Worm (Caenorhabditis elegans) whole organism, late embryonic: ENCODE results near the gene C26B9.1.

Experiments used
- C08G9.2 ChIP-seq: sonication (generic microtip); optimal IDR thresholded peaks from 2 replicates; lab custom pipeline; 2016; ENCODE audit warnings: mild to moderate bottlenecking, missing genetic modification characterization, moderate library complexity, missing compliant biosample characterization
- F13H6.1 ChIP-seq: sonication (generic microtip); optimal IDR thresholded peaks from 2 replicates; lab custom pipeline; 2016; ENCODE audit warnings: missing genetic modification characterization, missing compliant biosample characterization
- ama-1 ChIP-seq: fragments of 150-350 bp; optimal IDR thresholded peaks from 2 replicates; lab custom pipeline; 2014
- ceh-18 ChIP-seq: sonication (generic microtip); optimal IDR thresholded peaks from 2 replicates; lab custom pipeline; 2016; ENCODE audit warnings: missing genetic modification characterization, missing compliant biosample characterization
- ceh-19 ChIP-seq: fragments of 200-800 bp; sonication (Bioruptor generic); optimal IDR thresholded peaks from 2 replicates; lab custom pipeline; 2018; ENCODE audit warnings: mild to moderate bottlenecking, missing genetic modification characterization, missing compliant biosample characterization
- ceh-2 ChIP-seq: sonication (generic microtip); optimal IDR thresholded peaks from 2 replicates; lab custom pipeline; 2016; ENCODE audit warnings: missing genotype, missing genetic modification characterization, missing compliant biosample characterization
- ceh-30 ChIP-seq: fragments of 150-350 bp; optimal IDR thresholded peaks from 2 replicates; lab custom pipeline; 2014; ENCODE audit warnings: missing biosample characterization, missing genetic modification characterization
- ceh-31 ChIP-seq: sonication (generic microtip); optimal IDR thresholded peaks from 2 replicates; lab custom pipeline; 2016; ENCODE audit warnings: missing genetic modification characterization, missing compliant biosample characterization
- ceh-34 ChIP-seq: sonication (generic microtip); optimal IDR thresholded peaks from 2 replicates; lab custom pipeline; 2016; ENCODE audit warnings: mild to moderate bottlenecking, missing genetic modification characterization, missing compliant biosample characterization
- ceh-6 ChIP-seq: fragments of 200-800 bp; sonication (Bioruptor generic); optimal IDR thresholded peaks from 2 replicates; lab custom pipeline; 2018; ENCODE audit warnings: mild to moderate bottlenecking, missing genetic modification characterization, missing compliant biosample characterization
- che-1 ChIP-seq: sonication (generic microtip); optimal IDR thresholded peaks from 2 replicates; lab custom pipeline; 2016; ENCODE audit warnings: mild to moderate bottlenecking, missing genetic modification characterization, missing compliant biosample characterization
- dmd-4 ChIP-seq: sonication (generic microtip); optimal IDR thresholded peaks from 2 replicates; lab custom pipeline; 2016; ENCODE audit warnings: borderline replicate concordance, missing genetic modification characterization, missing compliant biosample characterization
- dve-1 ChIP-seq: sonication (generic microtip); optimal IDR thresholded peaks from 2 replicates; lab custom pipeline; 2017; ENCODE audit warnings: antibody characterized with exemption, mild to moderate bottlenecking, missing genetic modification characterization, missing compliant biosample characterization
- elt-2 ChIP-seq: sonication (generic microtip); optimal IDR thresholded peaks from 2 replicates; lab custom pipeline; 2016; ENCODE audit warnings: missing genetic modification reagents, missing genetic modification characterization, missing compliant biosample characterization
- elt-4 ChIP-seq: sonication (generic microtip); optimal IDR thresholded peaks from 2 replicates; lab custom pipeline; 2016; ENCODE audit warnings: missing genetic modification characterization, missing compliant biosample characterization
- ets-4 ChIP-seq: sonication (generic microtip); optimal IDR thresholded peaks from 2 replicates; lab custom pipeline; 2016; ENCODE audit warnings: missing genetic modification characterization, missing compliant biosample characterization
- hlh-13 ChIP-seq: fragments of 200-800 bp; sonication (Bioruptor generic); optimal IDR thresholded peaks from 2 replicates; lab custom pipeline; 2018; ENCODE audit warnings: mild to moderate bottlenecking, missing genetic modification characterization, missing compliant biosample characterization
- hlh-30 ChIP-seq: sonication (generic microtip); optimal IDR thresholded peaks from 2 replicates; lab custom pipeline; 2017; ENCODE audit warnings: antibody characterized with exemption, missing genetic modification characterization, missing compliant biosample characterization; ENCODE audit not compliant: insufficient read depth
- hlh-8 ChIP-seq: sonication (generic microtip); optimal IDR thresholded peaks from 2 replicates; lab custom pipeline; 2016; ENCODE audit warnings: missing genotype, missing genetic modification characterization, missing compliant biosample characterization
- madf-2 ChIP-seq: sonication (generic microtip); optimal IDR thresholded peaks from 2 replicates; lab custom pipeline; 2017; ENCODE audit warnings: missing genetic modification characterization, missing compliant biosample characterization
- nfya-1 ChIP-seq: sonication (generic microtip); optimal IDR thresholded peaks from 2 replicates; lab custom pipeline; 2017; ENCODE audit warnings: missing genetic modification characterization, mild to moderate bottlenecking, missing compliant biosample characterization, antibody characterized with exemption, moderate library complexity
- nhr-232 ChIP-seq: sonication (generic microtip); optimal IDR thresholded peaks from 2 replicates; lab custom pipeline; 2016; ENCODE audit warnings: missing genetic modification characterization, missing compliant biosample characterization
- odd-2 ChIP-seq: sonication (generic microtip); optimal IDR thresholded peaks from 2 replicates; lab custom pipeline; 2017; ENCODE audit warnings: antibody characterized with exemption, mild to moderate bottlenecking, missing genetic modification characterization, missing compliant biosample characterization
- pag-3 ChIP-seq: sonication (generic microtip); optimal IDR thresholded peaks from 2 replicates; lab custom pipeline; 2016; ENCODE audit warnings: missing compliant biosample characterization, missing genetic modification characterization, borderline replicate concordance
- pat-9 ChIP-seq: fragments of 200-800 bp; sonication (Bioruptor generic); optimal IDR thresholded peaks from 2 replicates; lab custom pipeline; 2018; ENCODE audit warnings: mild to moderate bottlenecking, missing genetic modification characterization, moderate library complexity, missing compliant biosample characterization
- pax-1 ChIP-seq: fragments of 150-350 bp; optimal IDR thresholded peaks from 2 replicates; lab custom pipeline; 2014; ENCODE audit warnings: missing biosample characterization, missing genetic modification characterization
- pha-2 ChIP-seq: sonication (generic microtip); optimal IDR thresholded peaks from 2 replicates; lab custom pipeline; 2017; ENCODE audit warnings: mild to moderate bottlenecking, missing genetic modification characterization, missing compliant biosample characterization
- pros-1 ChIP-seq: fragments of 150-350 bp; optimal IDR thresholded peaks from 2 replicates; lab custom pipeline; 2014; ENCODE audit warnings: missing biosample characterization, missing genetic modification reagents, missing genetic modification characterization
- ref-2 ChIP-seq: sonication (generic microtip); optimal IDR thresholded peaks from 2 replicates; lab custom pipeline; 2016; ENCODE audit warnings: missing genetic modification characterization, missing compliant biosample characterization
- rnt-1 ChIP-seq: sonication (generic microtip); optimal IDR thresholded peaks from 2 replicates; lab custom pipeline; 2016; ENCODE audit warnings: missing genetic modification characterization, missing compliant biosample characterization
- sdc-2 ChIP-seq: sonication (generic microtip); optimal IDR thresholded peaks from 2 replicates; lab custom pipeline; 2016; ENCODE audit warnings: missing genotype, missing genetic modification characterization, missing compliant biosample characterization
- sox-2 ChIP-seq: fragments of 200-800 bp; sonication (Bioruptor generic); IDR thresholded peaks from 2 replicates; pipeline ENCODE4 v1.3.6; 2022; ENCODE audit warnings: missing genetic modification reagents, missing genetic modification characterization, missing compliant biosample characterization
- syd-9 ChIP-seq: sonication (generic microtip); optimal IDR thresholded peaks from 2 replicates; lab custom pipeline; 2016; ENCODE audit warnings: mild to moderate bottlenecking, missing genetic modification characterization, moderate library complexity, missing compliant biosample characterization
- tbx-2 ChIP-seq: sonication (generic microtip); optimal IDR thresholded peaks from 2 replicates; lab custom pipeline; 2016; ENCODE audit warnings: missing genetic modification characterization, missing compliant biosample characterization
- unc-3 ChIP-seq, 2 experiments: fragments of 200-800 bp in 1 of 2; sonication (Bioruptor generic) in 1 of 2; sonication (generic microtip) in 1 of 2; conservative IDR thresholded peaks in 1 of 2; optimal IDR thresholded peaks in 1 of 2; 2 replicates each; pipeline versions ENCODE4 v1.3.6 to Lab custom; 2016 to 2022; ENCODE audit warnings: missing compliant biosample characterization in 2 of 2, missing genetic modification characterization in 2 of 2, missing genetic modification reagents in 1 of 2
- unc-42 ChIP-seq: sonication (generic microtip); optimal IDR thresholded peaks from 2 replicates; lab custom pipeline; 2016; ENCODE audit warnings: missing genotype, missing genetic modification characterization, missing compliant biosample characterization
- unc-55 ChIP-seq: sonication (generic microtip); optimal IDR thresholded peaks from 2 replicates; lab custom pipeline; 2017; ENCODE audit warnings: missing biosample characterization, missing genetic modification reagents, missing genetic modification characterization
- unc-86 ChIP-seq: sonication (generic microtip); optimal IDR thresholded peaks from 2 replicates; lab custom pipeline; 2016; ENCODE audit warnings: missing genetic modification characterization, missing compliant biosample characterization

The C26B9.1 gene

DNA sequence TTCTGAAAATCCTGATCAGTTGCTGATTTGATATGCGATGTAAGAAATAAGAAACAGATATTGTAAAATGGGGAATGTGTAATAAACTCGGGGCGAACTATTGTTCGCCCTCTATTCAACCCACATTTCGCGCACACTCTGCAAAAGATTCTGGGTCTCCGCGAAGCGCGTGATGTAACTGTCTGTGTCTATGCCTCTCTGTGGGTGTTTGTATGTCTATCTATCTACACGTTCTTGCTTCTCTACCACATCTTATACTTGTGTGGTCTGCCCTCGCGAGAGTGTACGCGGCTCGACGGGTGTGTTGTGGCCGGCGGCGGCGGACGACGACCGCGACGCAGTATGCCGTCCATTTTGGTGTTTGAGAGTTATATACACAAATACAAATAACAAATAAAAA, 7.9 kb upstream of the C26B9.1 start:
- TF ChIP-seq ceh-30 (tag; lab: Kevin White, UChicago) (peak; percentile 69), dmd-4 (tag; lab: Kevin White, UChicago) (peak; percentile 56), hlh-8 (peak; percentile 1), nhr-232 (tag; lab: Kevin White, UChicago) (no peak), hlh-13 (GFP tag; lab: Kevin White, UChicago) (no peak), unc-42 (tag; lab: Kevin White, UChicago) (no peak), ceh-6 (no peak), unc-86 (tag; lab: Kevin White, UChicago) (peak; percentile 38), ceh-2 (tag; lab: Kevin White, UChicago) (peak; percentile 34), ama-1 (lab: Kevin White, UChicago) (no peak), ceh-18 (tag; lab: Kevin White, UChicago) (peak; percentile 38), ceh-19 (GFP tag; lab: Kevin White, UChicago) (no peak), tbx-2 (peak; percentile 77), pax-1 (tag; lab: Kevin White, UChicago) (no peak), sox-2 (GFP tag; lab: Robert Waterston, UW) (peak; percentile 26; the same call in 1 of the 2 replicates), odd-2 (tag; lab: Kevin White, UChicago) (no peak), che-1 (tag; lab: Kevin White, UChicago) (peak; percentile 27), ets-4 (tag; lab: Kevin White, UChicago) (peak; percentile 36), elt-2 (tag; lab: Kevin White, UChicago) (peak; percentile 71), C08G9.2 (tag; lab: Kevin White, UChicago) (peak; percentile 12), pros-1 (tag; lab: Kevin White, UChicago) (peak; percentile 75), pat-9 (tag; lab: Kevin White, UChicago) (peak; percentile 32), dve-1 (peak; percentile 27), F13H6.1 (tag; lab: Kevin White, UChicago) (peak; percentile 49), nfya-1 (peak; percentile 74), hlh-30 (tag; lab: Kevin White, UChicago) (peak; percentile 91), sdc-2 (tag; lab: Kevin White, UChicago) (peak; percentile 53), rnt-1 (peak; percentile 81), syd-9 (no peak), ceh-34 (tag; lab: Kevin White, UChicago) (peak; percentile 68), elt-4 (tag; lab: Kevin White, UChicago) (no peak), unc-3 (GFP tag; conservative IDR thresholded peaks at IDR 0.05; lab: Robert Waterston, UW) (no peak), unc-3 (tag; optimal IDR thresholded peaks at IDR 0.05; lab: Kevin White, UChicago) (no peak), unc-55 (GFP tag; lab: Kevin White, UChicago) (peak; percentile 60), pha-2 (tag; lab: Kevin White, UChicago) (peak; percentile 32), madf-2 (tag; lab: Kevin White, UChicago) (peak; percentile 40), pag-3 (tag; lab: Kevin White, UChicago) (no peak), ceh-31 (tag; lab: Kevin White, UChicago) (peak; percentile 69)

- TF ChIP-seq ref-2 (tag; lab: Kevin White, UChicago) (peak; percentile 37), rnt-1 (peak; percentile 11), hlh-8 (no peak), sdc-2 (tag; lab: Kevin White, UChicago) (no peak)
These were observed 6.4 kb upstream of the C26B9.1 start, which contains the start of gene C26B9.3 for ce11 chrX:5337959-5338358. TSS of gene C26B9.3 (plus strand) at chrX:5338301.

DNA sequence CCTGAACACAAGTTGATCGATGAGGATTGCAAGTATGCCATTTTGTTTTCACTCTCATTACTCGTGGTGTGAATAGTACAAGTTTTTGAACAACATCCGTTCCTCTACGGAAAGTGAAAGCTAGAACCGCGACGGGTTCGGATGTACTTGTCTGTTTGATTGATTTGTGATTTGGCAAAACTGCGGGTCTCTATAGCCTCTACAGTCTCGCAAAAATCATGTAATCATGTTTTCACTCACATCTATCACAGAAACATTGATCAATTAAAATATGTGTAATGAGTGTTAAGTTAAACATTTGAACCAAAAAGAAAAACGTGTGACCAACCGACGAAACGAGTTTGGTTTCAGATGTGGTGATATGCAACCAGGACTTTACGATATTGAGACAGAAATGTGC, 5.0 kb upstream of the C26B9.1 start:
- TF ChIP-seq unc-3 (GFP tag; conservative IDR thresholded peaks at IDR 0.05; lab: Robert Waterston, UW) (no peak), unc-3 (tag; optimal IDR thresholded peaks at IDR 0.05; lab: Kevin White, UChicago) (no peak), hlh-30 (tag; lab: Kevin White, UChicago) (no peak), unc-55 (GFP tag; lab: Kevin White, UChicago) (no peak)
